Fruit fly (Drosophila melanogaster): ENCODE results near the gene bocks.

Gene bocks

DNA sequence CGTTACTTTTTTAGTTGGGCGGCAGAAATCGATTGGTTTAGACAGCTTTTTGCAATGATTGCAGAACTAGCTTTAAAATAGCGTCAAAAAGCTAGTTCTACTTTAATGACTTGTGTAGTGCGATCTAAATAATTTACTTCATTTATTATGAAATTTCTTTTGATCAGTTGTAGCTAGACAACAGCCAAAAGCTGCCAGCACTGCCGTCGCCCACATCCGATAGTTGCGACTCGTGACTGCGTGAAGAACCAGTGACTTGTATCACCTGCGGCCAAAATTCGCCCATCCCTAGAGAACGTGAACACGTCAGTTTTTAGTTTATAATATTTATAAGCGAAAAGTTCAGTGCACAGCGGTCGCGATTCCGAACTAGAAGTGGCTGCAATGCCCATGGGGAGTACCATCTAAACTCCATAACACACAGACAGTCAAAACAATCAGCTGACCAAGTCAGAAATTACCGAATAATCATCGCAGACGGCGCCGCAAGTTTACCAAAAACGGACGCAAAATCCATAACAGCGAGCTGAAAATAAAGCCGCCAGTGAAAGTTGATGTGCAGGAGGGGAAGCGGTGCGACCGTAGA is 4.0 kb downstream of the bocks start, which contains the start of gene P58IPK (continued):
- peak in 1 of 2 experiments; percentile 11 for TF ChIP-seq Eip74EF (GFP tag; optimal IDR thresholded peaks at IDR 0.05)
- TF ChIP-seq CG11093 (GFP tag; IDR thresholded peaks at IDR 0.05), result no peak
- no peak for TF ChIP-seq salm (tag; optimal IDR thresholded peaks at IDR 0.05)
- peak; percentile 57; the same call in 1 of the 3 replicates for TF ChIP-seq Mrtf (GFP tag; IDR thresholded peaks at IDR 0.05)
- 0 out of 2 replicates have a peak, but pooled peaks have one; percentile 13 for TF ChIP-seq CG32772 (GFP tag; IDR thresholded peaks at IDR 0.05)
- TF ChIP-seq unpg (GFP tag; optimal IDR thresholded peaks at IDR 0.05), result peak; percentile 14
- TF ChIP-seq CG7928 (GFP tag; optimal IDR thresholded peaks at IDR 0.05), result peak; percentile 44
- TF ChIP-seq HLH3B (GFP tag; IDR thresholded peaks at IDR 0.05), result peak; percentile 29; the same call in 1 of the 2 replicates
- peak; percentile 91 for TF ChIP-seq unc-4 (GFP tag; IDR thresholded peaks at IDR 0.05; ENCODE audit: partially characterized antibody)
- peak; percentile 45 for TF ChIP-seq CG16863 (GFP tag; optimal IDR thresholded peaks at IDR 0.05)
- peak; percentile 47 for TF ChIP-seq NC2β (GFP tag; optimal IDR thresholded peaks at IDR 0.05)
- TF ChIP-seq HLH54F (GFP tag; optimal IDR thresholded peaks at IDR 0.05), result peak; percentile 81
- TF ChIP-seq Neu2 (GFP tag; optimal IDR thresholded peaks at IDR 0.05; ENCODE audit: borderline replicate concordance), result no peak
- TF ChIP-seq Myb (GFP tag; optimal IDR thresholded peaks at IDR 0.05), result peak; percentile 94
- TF ChIP-seq Atf3 (GFP tag; optimal IDR thresholded peaks at IDR 0.05), result peak; percentile 68
- no peak for TF ChIP-seq cwo (GFP tag; optimal IDR thresholded peaks at IDR 0.05)
- peak; percentile 41 for TF ChIP-seq Camta (GFP tag; optimal IDR thresholded peaks at IDR 0.05)
- no peak for TF ChIP-seq CG4707 (GFP tag; optimal IDR thresholded peaks at IDR 0.05)
- TF ChIP-seq maf-S (GFP tag; optimal IDR thresholded peaks at IDR 0.05), result peak; percentile 67
- TF ChIP-seq HmgD (GFP tag; optimal IDR thresholded peaks at IDR 0.05), result peak; percentile 62
- TF ChIP-seq gt (GFP tag; IDR thresholded peaks at IDR 0.05), result no peak
- peak; percentile 52 for TF ChIP-seq tgo (GFP tag; IDR thresholded peaks at IDR 0.05)
- peak; percentile 90 for TF ChIP-seq CG2116 (GFP tag; optimal IDR thresholded peaks at IDR 0.05)
- peak; percentile 85 for TF ChIP-seq CG34422 (GFP tag; IDR thresholded peaks at IDR 0.05)
- TF ChIP-seq pita (GFP tag; optimal IDR thresholded peaks at IDR 0.05), result no peak
- no peak for TF ChIP-seq CG6654 (GFP tag; optimal IDR thresholded peaks at IDR 0.05)
- TF ChIP-seq CG7839 (tag; optimal IDR thresholded peaks at IDR 0.05), result peak; percentile 50
- peak; percentile 98 for TF ChIP-seq CG15514 (GFP tag; optimal IDR thresholded peaks at IDR 0.05)
- TF ChIP-seq odd (GFP tag; optimal IDR thresholded peaks at IDR 0.05), result no peak
- peak; percentile 44 for TF ChIP-seq CG18476 (GFP tag; optimal IDR thresholded peaks at IDR 0.05)
- no peak for TF ChIP-seq CG7271 (tag; optimal IDR thresholded peaks at IDR 0.05)
- peak; percentile 22 for TF ChIP-seq CG16815 (GFP tag; optimal IDR thresholded peaks at IDR 0.05)
- TF ChIP-seq CG18619 (GFP tag; optimal IDR thresholded peaks at IDR 0.05), result peak; percentile 31
- TF ChIP-seq HLH4C (GFP tag; IDR thresholded peaks at IDR 0.05; ENCODE audit: partially characterized antibody), result peak; percentile 89
- no peak for TF ChIP-seq Dfd (GFP tag; optimal IDR thresholded peaks at IDR 0.05)
- TF ChIP-seq Hand (GFP tag; optimal IDR thresholded peaks at IDR 0.05), result no peak
- TF ChIP-seq CG15011 (GFP tag; optimal IDR thresholded peaks at IDR 0.05), result no peak
- TF ChIP-seq ATbp (GFP tag; optimal IDR thresholded peaks at IDR 0.05), result no peak
- TF ChIP-seq CG15073 (GFP tag; optimal IDR thresholded peaks at IDR 0.05), result no peak
- peak; percentile 64 for TF ChIP-seq CG6175 (GFP tag; IDR thresholded peaks at IDR 0.05)
- peak; percentile 59 for TF ChIP-seq ranshi (GFP tag; IDR thresholded peaks at IDR 0.05)
- TF ChIP-seq CG31441 (GFP tag; IDR thresholded peaks at IDR 0.05), result peak; percentile 94
- TF ChIP-seq en (GFP tag; optimal IDR thresholded peaks at IDR 0.05), result peak; percentile 14
- TF ChIP-seq jing (GFP tag; optimal IDR thresholded peaks at IDR 0.05), result no peak
- TF ChIP-seq kay (GFP tag; optimal IDR thresholded peaks at IDR 0.05), result peak; percentile 70
- TF ChIP-seq CG3726 (GFP tag; IDR thresholded peaks at IDR 0.05), result peak; percentile 59; the same call in 1 of the 3 replicates
- TF ChIP-seq gro (GFP tag; optimal IDR thresholded peaks at IDR 0.05), result peak; percentile 82
- TF ChIP-seq lmd (GFP tag; IDR thresholded peaks at IDR 0.05), result peak; percentile 66; the same call in 1 of the 2 replicates
- peak; percentile 97 for TF ChIP-seq CG16813 (GFP tag; IDR thresholded peaks at IDR 0.05; ENCODE audit: partially characterized antibody)
- no peak for TF ChIP-seq CG8478 (optimal IDR thresholded peaks at IDR 0.05)

Measured in whole organism, embryonic.